Worm (Caenorhabditis elegans) whole organism, L4 larva: Measurements from ENCODE around the gene ceh-24.

Source experiments
- R02D3.7 ChIP-seq: fragments of 150-350 bp; sonication (generic microtip); optimal IDR thresholded peaks from 3 replicates; lab custom pipeline; 2014; ENCODE audit warnings: missing biosample characterization, missing genetic modification characterization
- T26A8.4 ChIP-seq: fragments of 200-800 bp; sonication (Bioruptor generic); IDR thresholded peaks from 2 replicates; pipeline ENCODE4 v1.3.6; 2022; ENCODE audit warnings: missing genetic modification characterization, missing compliant biosample characterization
- Y75B8A.6 ChIP-seq: fragments of 200-800 bp; sonication (Bioruptor generic); IDR thresholded peaks from 2 replicates; pipeline ENCODE4 v1.3.6; 2022; ENCODE audit warnings: missing genetic modification reagents, missing genetic modification characterization, missing compliant biosample characterization
- ama-1 ChIP-seq: fragments of 150-350 bp; optimal IDR thresholded peaks from 2 replicates; lab custom pipeline; 2014; ENCODE audit warnings: inconsistent platforms, mixed read lengths
- attf-4 ChIP-seq: sonication (generic microtip); optimal IDR thresholded peaks from 3 replicates; lab custom pipeline; 2017; ENCODE audit warnings: missing biosample characterization, missing genetic modification characterization
- ceh-44 ChIP-seq: fragments of 200-800 bp; sonication (Bioruptor generic); IDR thresholded peaks from 2 replicates; pipeline ENCODE4 v1.3.6; 2022; ENCODE audit warnings: missing genetic modification reagents, missing genetic modification characterization, missing compliant biosample characterization
- ceh-62 ChIP-seq: sonication (generic microtip); optimal IDR thresholded peaks from 2 replicates; lab custom pipeline; 2017; ENCODE audit warnings: missing biosample characterization, missing genetic modification characterization
- ceh-82 ChIP-seq: sonication (generic microtip); optimal IDR thresholded peaks from 2 replicates; lab custom pipeline; 2017; ENCODE audit warnings: missing biosample characterization, missing genetic modification characterization
- daf-12 ChIP-seq: fragments of 150-350 bp; optimal IDR thresholded peaks from 2 replicates; lab custom pipeline; 2014; ENCODE audit warnings: missing biosample characterization, missing genetic modification reagents, missing genetic modification characterization
- daf-8 ChIP-seq: fragments of 200-800 bp; sonication (Bioruptor generic); IDR thresholded peaks from 2 replicates; pipeline ENCODE4 v1.3.6; 2022; ENCODE audit warnings: missing genetic modification characterization, missing compliant biosample characterization
- dmd-8 ChIP-seq: fragments of 200-800 bp; sonication (Bioruptor generic); IDR thresholded peaks from 2 replicates; pipeline ENCODE4 v1.3.6; 2022; ENCODE audit warnings: missing genetic modification characterization, missing compliant biosample characterization
- dve-1 ChIP-seq: sonication (generic microtip); optimal IDR thresholded peaks from 2 replicates; lab custom pipeline; 2017; ENCODE audit warnings: antibody characterized with exemption, mild to moderate bottlenecking, missing genetic modification characterization, missing compliant biosample characterization; ENCODE audit not compliant: insufficient read depth
- jun-1 ChIP-seq: fragments of 150-350 bp; optimal IDR thresholded peaks from 2 replicates; lab custom pipeline; 2014; ENCODE audit warnings: missing biosample characterization, missing genetic modification reagents, missing genetic modification characterization
- lin-1 ChIP-seq: fragments of 200-800 bp; sonication (Bioruptor generic); IDR thresholded peaks from 2 replicates; pipeline ENCODE4 v1.3.6; 2022; ENCODE audit warnings: missing genetic modification reagents, missing genetic modification characterization, missing compliant biosample characterization
- lin-15B ChIP-seq: fragments of 150-350 bp; sonication (generic microtip); optimal IDR thresholded peaks from 3 replicates; lab custom pipeline; 2014; ENCODE audit warnings: missing biosample characterization, missing genetic modification characterization
- lin-38 ChIP-seq: fragments of 200-800 bp; sonication (Bioruptor generic); IDR thresholded peaks from 2 replicates; pipeline ENCODE4 v1.3.6; 2022; ENCODE audit warnings: missing genetic modification reagents, missing genetic modification characterization, missing compliant biosample characterization
- lin-39 ChIP-seq: fragments of 150-350 bp; optimal IDR thresholded peaks from 2 replicates; lab custom pipeline; 2014; ENCODE audit warnings: missing biosample characterization, missing genetic modification reagents, missing genetic modification characterization
- mdt-29 ChIP-seq: fragments of 200-800 bp; sonication (Bioruptor generic); IDR thresholded peaks from 2 replicates; pipeline ENCODE4 v1.3.6; 2022; ENCODE audit warnings: missing genetic modification reagents, missing genetic modification characterization, missing compliant biosample characterization
- mxl-2 ChIP-seq: fragments of 200-800 bp; sonication (Bioruptor generic); conservative IDR thresholded peaks from 2 replicates; pipeline ENCODE4 v1.3.6; 2022; ENCODE audit warnings: missing genetic modification reagents, missing genetic modification characterization, missing compliant biosample characterization
- nhr-10 ChIP-seq: fragments of 150-350 bp; optimal IDR thresholded peaks from 2 replicates; lab custom pipeline; 2014; ENCODE audit warnings: missing biosample characterization, missing genetic modification characterization
- nhr-102 ChIP-seq: sonication (generic microtip); optimal IDR thresholded peaks from 2 replicates; lab custom pipeline; 2016; ENCODE audit warnings: mild to moderate bottlenecking, missing genetic modification characterization, moderate library complexity, missing compliant biosample characterization
- nhr-11 ChIP-seq: fragments of 150-350 bp; optimal IDR thresholded peaks from 2 replicates; lab custom pipeline; 2014; ENCODE audit warnings: missing biosample characterization, missing genetic modification characterization
- nhr-28 ChIP-seq: fragments of 150-350 bp; optimal IDR thresholded peaks from 2 replicates; lab custom pipeline; 2014; ENCODE audit warnings: missing biosample characterization, missing genetic modification characterization
- nhr-41 ChIP-seq: fragments of 200-800 bp; sonication (Bioruptor generic); IDR thresholded peaks from 2 replicates; pipeline ENCODE4 v1.3.6; 2022; ENCODE audit warnings: missing genetic modification reagents, missing genetic modification characterization, missing compliant biosample characterization
- pha-4 ChIP-seq, 2 experiments: fragments of 150-350 bp in 1 of 2; fragments of 200-800 bp in 1 of 2; sonication (Bioruptor generic) in 1 of 2; IDR thresholded peaks in 1 of 2; optimal IDR thresholded peaks in 1 of 2; 2 replicates each; pipeline versions ENCODE4 v1.3.6 to Lab custom; 2014 to 2022; ENCODE audit warnings: missing genetic modification characterization in 2 of 2, missing genetic modification reagents in 2 of 2, missing biosample characterization in 1 of 2, missing compliant biosample characterization in 1 of 2
- pqm-1 ChIP-seq: sonication (generic microtip); optimal IDR thresholded peaks from 2 replicates; lab custom pipeline; 2017; ENCODE audit warnings: missing biosample characterization, missing genetic modification characterization
- sdz-12 ChIP-seq: fragments of 200-800 bp; sonication (Bioruptor generic); optimal IDR thresholded peaks from 2 replicates; lab custom pipeline; 2018; ENCODE audit warnings: mild to moderate bottlenecking, missing genetic modification characterization, missing compliant biosample characterization
- set-16 ChIP-seq: fragments of 200-800 bp; sonication (Bioruptor generic); IDR thresholded peaks from 2 replicates; pipeline ENCODE4 v1.3.6; 2022; ENCODE audit warnings: missing genetic modification reagents, missing genetic modification characterization, missing compliant biosample characterization
- spr-3 ChIP-seq: fragments of 200-800 bp; sonication (Bioruptor generic); optimal IDR thresholded peaks from 2 replicates; lab custom pipeline; 2018; ENCODE audit warnings: mild to moderate bottlenecking, missing genetic modification characterization, missing compliant biosample characterization
- unc-39 ChIP-seq: sonication (generic microtip); optimal IDR thresholded peaks from 2 replicates; lab custom pipeline; 2017; ENCODE audit warnings: missing biosample characterization, missing genetic modification characterization
- unc-62 ChIP-seq, 3 experiments: fragments of 150-350 bp in 1 of 3; sonication (generic microtip); optimal IDR thresholded peaks in 2 of 3; peaks in 1 of 3; 1 replicate in 1 of 3; 2 replicates in 2 of 3; lab custom pipeline; 2014 to 2017; ENCODE audit warnings: missing biosample characterization in 3 of 3, missing genetic modification characterization in 3 of 3, missing genetic modification reagents in 3 of 3, missing genotype in 1 of 3
- zfp-2 ChIP-seq: sonication (generic microtip); optimal IDR thresholded peaks from 2 replicates; lab custom pipeline; 2016; ENCODE audit warnings: mild to moderate bottlenecking, missing genetic modification characterization, missing compliant biosample characterization
- ztf-11 ChIP-seq: fragments of 150-350 bp; optimal IDR thresholded peaks from 2 replicates; lab custom pipeline; 2014; ENCODE audit warnings: missing biosample characterization, missing genetic modification characterization
- ztf-7 ChIP-seq: fragments of 150-350 bp; optimal IDR thresholded peaks from 2 replicates; lab custom pipeline; 2014; ENCODE audit warnings: missing biosample characterization, missing genetic modification characterization

Gene ceh-24

ce11 chrV:13812931-13813330 lies at the start of gene ceh-24:
Gene ceh-24 (plus strand): TSS chrV:13813231.
- TF ChIP-seq ceh-62 (tag; lab: Kevin White, UChicago) (no peak), nhr-41 (GFP tag; lab: Robert Waterston, UW) (no peak), dmd-8 (GFP tag; lab: Robert Waterston, UW) (no peak), dve-1 (no peak), daf-8 (GFP tag; lab: Robert Waterston, UW) (no peak), unc-39 (tag; lab: Kevin White, UChicago) (no peak), mxl-2 (no peak), Y75B8A.6 (GFP tag; lab: Robert Waterston, UW) (no peak), spr-3 (GFP tag; lab: Kevin White, UChicago) (no peak), set-16 (GFP tag; lab: Robert Waterston, UW) (no peak), T26A8.4 (no peak), nhr-102 (tag; lab: Kevin White, UChicago) (no peak), ceh-44 (GFP tag; lab: Robert Waterston, UW) (no peak), sdz-12 (GFP tag; lab: Kevin White, UChicago) (no peak), attf-4 (tag; lab: Kevin White, UChicago) (no peak), ceh-82 (tag; lab: Kevin White, UChicago) (no peak), jun-1 (tag; lab: Kevin White, UChicago) (no peak), ama-1 (lab: Kevin White, UChicago) (no peak)

- TF ChIP-seq lin-39 (tag; lab: Kevin White, UChicago), result no peak
- TF ChIP-seq nhr-11, result peak; percentile 56
- no peak for TF ChIP-seq lin-1 (GFP tag; lab: Robert Waterston, UW)
These were observed 49.3 kb upstream of the ceh-24 start for ce11 chrV:13763723-13764122.

ce11 chrV:13768388-13768787 lies 44.6 kb upstream of the ceh-24 start, which contains the start of gene F20G2.3:
Gene F20G2.3 (minus strand): TSS chrV:13768488.
- TF ChIP-seq mxl-2 (no peak), R02D3.7 (tag; lab: Kevin White, UChicago) (no peak), zfp-2 (tag; lab: Kevin White, UChicago) (no peak), ztf-11 (tag; lab: Kevin White, UChicago) (no peak), nhr-10 (tag; lab: Kevin White, UChicago) (no peak), ztf-7 (tag; lab: Kevin White, UChicago) (no peak), unc-62 (GFP tag; optimal IDR thresholded peaks at IDR 0.05 in 1 of 2; lab: Kevin White, UChicago) (no peak), unc-62 (tag; optimal IDR thresholded peaks at IDR 0.05; lab: Kevin White, UChicago) (no peak), daf-12 (no peak), lin-38 (GFP tag; lab: Robert Waterston, UW) (no peak)

ce11 chrV:13768941-13769436 lies 44.0 kb upstream of the ceh-24 start, which contains the start of gene nas-24:
Gene nas-24 (plus strand): TSS chrV:13769386.
- TF ChIP-seq mdt-29, result no peak
- TF ChIP-seq T26A8.4, result no peak
- TF ChIP-seq attf-4 (tag; lab: Kevin White, UChicago), result no peak
- no peak for TF ChIP-seq pha-4 (GFP tag; IDR thresholded peaks at IDR 0.05; lab: Robert Waterston, UW)
- TF ChIP-seq pha-4 (tag; optimal IDR thresholded peaks at IDR 0.05; lab: Kevin White, UChicago), result no peak
- peak in 1 of 2 experiments; percentile 20 for TF ChIP-seq unc-62 (GFP tag; optimal IDR thresholded peaks at IDR 0.05 in 1 of 2; lab: Kevin White, UChicago)
- TF ChIP-seq unc-62 (tag; optimal IDR thresholded peaks at IDR 0.05; lab: Kevin White, UChicago), result no peak
- TF ChIP-seq lin-15B, result no peak
- TF ChIP-seq ztf-7 (tag; lab: Kevin White, UChicago), result no peak
- peak; percentile 21 for TF ChIP-seq pqm-1
- TF ChIP-seq lin-38 (GFP tag; lab: Robert Waterston, UW), result no peak
- TF ChIP-seq nhr-28 (tag; lab: Kevin White, UChicago), result peak; percentile 83
- TF ChIP-seq, all 104 proteins: peak for 3
